Worm (Caenorhabditis elegans) whole organism, late embryonic: ENCODE results near the gene C50F4.1.

ENCODE experiments used
- K09A11.1 ChIP-seq: sonication (generic microtip); optimal IDR thresholded peaks from 2 replicates; lab custom pipeline; 2017; ENCODE audit warnings: antibody characterized with exemption, mild to moderate bottlenecking, missing genetic modification characterization, missing compliant biosample characterization; ENCODE audit not compliant: insufficient read depth
- Y22D7AL.16 ChIP-seq: sonication (generic microtip); optimal IDR thresholded peaks from 2 replicates; lab custom pipeline; 2016; ENCODE audit warnings: missing genetic modification characterization, missing compliant biosample characterization
- ama-1 ChIP-seq: fragments of 150-350 bp; optimal IDR thresholded peaks from 2 replicates; lab custom pipeline; 2014
- ceh-14 ChIP-seq: sonication (generic microtip); optimal IDR thresholded peaks from 2 replicates; lab custom pipeline; 2016; ENCODE audit warnings: missing genotype, missing genetic modification characterization, missing compliant biosample characterization
- ceh-2 ChIP-seq: sonication (generic microtip); optimal IDR thresholded peaks from 2 replicates; lab custom pipeline; 2016; ENCODE audit warnings: missing genotype, missing genetic modification characterization, missing compliant biosample characterization
- ceh-22 ChIP-seq: sonication (generic microtip); optimal IDR thresholded peaks from 2 replicates; lab custom pipeline; 2017; ENCODE audit warnings: missing biosample characterization, missing genetic modification characterization
- ceh-34 ChIP-seq: sonication (generic microtip); optimal IDR thresholded peaks from 2 replicates; lab custom pipeline; 2016; ENCODE audit warnings: mild to moderate bottlenecking, missing genetic modification characterization, missing compliant biosample characterization
- ceh-45 ChIP-seq: fragments of 200-800 bp; sonication (Bioruptor generic); IDR thresholded peaks from 2 replicates; pipeline ENCODE4 v1.3.6; 2022; ENCODE audit warnings: missing genetic modification reagents, missing genetic modification characterization, missing compliant biosample characterization
- ceh-48 ChIP-seq: sonication (generic microtip); optimal IDR thresholded peaks from 2 replicates; lab custom pipeline; 2016; ENCODE audit warnings: missing genetic modification characterization, inconsistent platforms, missing compliant biosample characterization
- che-1 ChIP-seq: sonication (generic microtip); optimal IDR thresholded peaks from 2 replicates; lab custom pipeline; 2016; ENCODE audit warnings: mild to moderate bottlenecking, missing genetic modification characterization, missing compliant biosample characterization
- dmd-4 ChIP-seq: sonication (generic microtip); optimal IDR thresholded peaks from 2 replicates; lab custom pipeline; 2016; ENCODE audit warnings: borderline replicate concordance, missing genetic modification characterization, missing compliant biosample characterization
- elt-2 ChIP-seq: sonication (generic microtip); optimal IDR thresholded peaks from 2 replicates; lab custom pipeline; 2016; ENCODE audit warnings: missing genetic modification reagents, missing genetic modification characterization, missing compliant biosample characterization
- elt-4 ChIP-seq: sonication (generic microtip); optimal IDR thresholded peaks from 2 replicates; lab custom pipeline; 2016; ENCODE audit warnings: missing genetic modification characterization, missing compliant biosample characterization
- eyg-1 ChIP-seq: sonication (generic microtip); optimal IDR thresholded peaks from 2 replicates; lab custom pipeline; 2016; ENCODE audit warnings: missing genotype, missing genetic modification characterization, missing compliant biosample characterization
- fax-1 ChIP-seq: sonication (generic microtip); optimal IDR thresholded peaks from 2 replicates; lab custom pipeline; 2016; ENCODE audit warnings: missing genotype, missing genetic modification characterization, missing compliant biosample characterization
- gmeb-2 ChIP-seq: sonication (generic microtip); optimal IDR thresholded peaks from 2 replicates; lab custom pipeline; 2016; ENCODE audit warnings: missing genetic modification characterization, inconsistent platforms, missing compliant biosample characterization
- hlh-15 ChIP-seq: sonication (generic microtip); optimal IDR thresholded peaks from 2 replicates; lab custom pipeline; 2016; ENCODE audit warnings: missing genetic modification characterization, missing compliant biosample characterization
- hlh-30 ChIP-seq: sonication (generic microtip); optimal IDR thresholded peaks from 2 replicates; lab custom pipeline; 2017; ENCODE audit warnings: antibody characterized with exemption, missing genetic modification characterization, missing compliant biosample characterization; ENCODE audit not compliant: insufficient read depth
- hlh-6 ChIP-seq: sonication (generic microtip); optimal IDR thresholded peaks from 2 replicates; lab custom pipeline; 2016; ENCODE audit warnings: missing genotype, missing genetic modification characterization, missing compliant biosample characterization
- hlh-8 ChIP-seq: sonication (generic microtip); optimal IDR thresholded peaks from 2 replicates; lab custom pipeline; 2016; ENCODE audit warnings: missing genotype, missing genetic modification characterization, missing compliant biosample characterization
- mec-3 ChIP-seq: sonication (generic microtip); optimal IDR thresholded peaks from 2 replicates; lab custom pipeline; 2016; ENCODE audit warnings: borderline replicate concordance, missing genetic modification characterization, missing compliant biosample characterization
- nfya-1 ChIP-seq: sonication (generic microtip); optimal IDR thresholded peaks from 2 replicates; lab custom pipeline; 2017; ENCODE audit warnings: missing genetic modification characterization, mild to moderate bottlenecking, missing compliant biosample characterization, antibody characterized with exemption, moderate library complexity
- nhr-232 ChIP-seq: sonication (generic microtip); optimal IDR thresholded peaks from 2 replicates; lab custom pipeline; 2016; ENCODE audit warnings: missing genetic modification characterization, missing compliant biosample characterization
- npax-4 ChIP-seq: sonication (generic microtip); optimal IDR thresholded peaks from 2 replicates; lab custom pipeline; 2016; ENCODE audit warnings: missing genetic modification characterization, missing compliant biosample characterization
- odd-2 ChIP-seq: sonication (generic microtip); optimal IDR thresholded peaks from 2 replicates; lab custom pipeline; 2017; ENCODE audit warnings: antibody characterized with exemption, mild to moderate bottlenecking, missing genetic modification characterization, missing compliant biosample characterization
- pag-3 ChIP-seq: sonication (generic microtip); optimal IDR thresholded peaks from 2 replicates; lab custom pipeline; 2016; ENCODE audit warnings: missing compliant biosample characterization, missing genetic modification characterization, borderline replicate concordance
- ref-2 ChIP-seq: sonication (generic microtip); optimal IDR thresholded peaks from 2 replicates; lab custom pipeline; 2016; ENCODE audit warnings: missing genetic modification characterization, missing compliant biosample characterization
- sdc-2 ChIP-seq: sonication (generic microtip); optimal IDR thresholded peaks from 2 replicates; lab custom pipeline; 2016; ENCODE audit warnings: missing genotype, missing genetic modification characterization, missing compliant biosample characterization
- syd-9 ChIP-seq: sonication (generic microtip); optimal IDR thresholded peaks from 2 replicates; lab custom pipeline; 2016; ENCODE audit warnings: mild to moderate bottlenecking, missing genetic modification characterization, moderate library complexity, missing compliant biosample characterization
- tbx-2 ChIP-seq: sonication (generic microtip); optimal IDR thresholded peaks from 2 replicates; lab custom pipeline; 2016; ENCODE audit warnings: missing genetic modification characterization, missing compliant biosample characterization
- tbx-7 ChIP-seq: sonication (generic microtip); optimal IDR thresholded peaks from 2 replicates; lab custom pipeline; 2016; ENCODE audit warnings: missing genotype, missing genetic modification characterization, missing compliant biosample characterization
- ttx-3 ChIP-seq: sonication (generic microtip); optimal IDR thresholded peaks from 2 replicates; lab custom pipeline; 2016; ENCODE audit warnings: missing genetic modification reagents, missing genetic modification characterization, missing compliant biosample characterization
- unc-3 ChIP-seq, 2 experiments: fragments of 200-800 bp in 1 of 2; sonication (Bioruptor generic) in 1 of 2; sonication (generic microtip) in 1 of 2; conservative IDR thresholded peaks in 1 of 2; optimal IDR thresholded peaks in 1 of 2; 2 replicates each; pipeline versions ENCODE4 v1.3.6 to Lab custom; 2016 to 2022; ENCODE audit warnings: missing compliant biosample characterization in 2 of 2, missing genetic modification characterization in 2 of 2, missing genetic modification reagents in 1 of 2
- unc-42 ChIP-seq: sonication (generic microtip); optimal IDR thresholded peaks from 2 replicates; lab custom pipeline; 2016; ENCODE audit warnings: missing genotype, missing genetic modification characterization, missing compliant biosample characterization
- unc-55 ChIP-seq: sonication (generic microtip); optimal IDR thresholded peaks from 2 replicates; lab custom pipeline; 2017; ENCODE audit warnings: missing biosample characterization, missing genetic modification reagents, missing genetic modification characterization
- unc-86 ChIP-seq: sonication (generic microtip); optimal IDR thresholded peaks from 2 replicates; lab custom pipeline; 2016; ENCODE audit warnings: missing genetic modification characterization, missing compliant biosample characterization
- zip-5 ChIP-seq: sonication (generic microtip); optimal IDR thresholded peaks from 2 replicates; lab custom pipeline; 2016; ENCODE audit warnings: missing genetic modification characterization, missing compliant biosample characterization

Gene C50F4.1

ce11 chrV:9563585-9563984 lies 37.0 kb downstream of the C50F4.1 start:
- TF ChIP-seq zip-5: no peak
- TF ChIP-seq tbx-2 (tag; lab: Kevin White, UChicago): no peak
- TF ChIP-seq syd-9 (tag; lab: Kevin White, UChicago): no peak
- TF ChIP-seq unc-86: no peak
- TF ChIP-seq mec-3 (tag; lab: Kevin White, UChicago): no peak
- TF ChIP-seq hlh-8: no peak
- no peak for TF ChIP-seq pag-3 (tag; lab: Kevin White, UChicago)
- no peak for TF ChIP-seq che-1 (tag; lab: Kevin White, UChicago)
- TF ChIP-seq ceh-48 (tag; lab: Kevin White, UChicago): no peak
- TF ChIP-seq dmd-4 (tag; lab: Kevin White, UChicago): no peak
- no peak for TF ChIP-seq nfya-1 (tag; lab: Kevin White, UChicago)
- no peak for TF ChIP-seq ama-1 (lab: Kevin White, UChicago)
- no peak for TF ChIP-seq ceh-22

- TF ChIP-seq gmeb-2: no peak
- no peak for TF ChIP-seq elt-2 (tag; lab: Kevin White, UChicago)
- no peak for TF ChIP-seq Y22D7AL.16
- no peak for TF ChIP-seq sdc-2 (tag; lab: Kevin White, UChicago)
- TF ChIP-seq elt-4: no peak
- TF ChIP-seq nhr-232: no peak
- TF ChIP-seq unc-55 (GFP tag; lab: Kevin White, UChicago): no peak
- TF ChIP-seq syd-9 (tag; lab: Kevin White, UChicago): no peak
Measured at ce11 chrV:9568707-9569106, 42.1 kb downstream of the C50F4.1 start, which contains the start of gene F25B3.4. TSS of gene F25B3.4 (minus strand) at chrV:9568807.

- TF ChIP-seq mec-3 (tag; lab: Kevin White, UChicago) (no peak), eyg-1 (no peak), tbx-2 (tag; lab: Kevin White, UChicago) (no peak), fax-1 (tag; lab: Kevin White, UChicago) (no peak), unc-3 (GFP tag; conservative IDR thresholded peaks at IDR 0.05; lab: Robert Waterston, UW) (no peak), unc-3 (tag; optimal IDR thresholded peaks at IDR 0.05; lab: Kevin White, UChicago) (no peak), ceh-14 (no peak), hlh-6 (tag; lab: Kevin White, UChicago) (no peak), odd-2 (tag; lab: Kevin White, UChicago) (no peak), ceh-2 (tag; lab: Kevin White, UChicago) (no peak), nfya-1 (tag; lab: Kevin White, UChicago) (no peak)
Measured at ce11 chrV:9570197-9570596, 43.6 kb downstream of the C50F4.1 start, which contains the start of gene F25B3.5. TSS of gene F25B3.5 (minus strand) at chrV:9570297.

ce11 chrV:9571056-9571455 lies 44.5 kb downstream of the C50F4.1 start:
- no peak for TF ChIP-seq K09A11.1 (tag; lab: Kevin White, UChicago)
- no peak for TF ChIP-seq ceh-34
- TF ChIP-seq unc-42 (tag; lab: Kevin White, UChicago): no peak
- peak; percentile 3 for TF ChIP-seq elt-2 (tag; lab: Kevin White, UChicago)
- TF ChIP-seq ceh-45 (GFP tag; lab: Robert Waterston, UW): no peak
- TF ChIP-seq nfya-1 (tag; lab: Kevin White, UChicago): no peak
- TF ChIP-seq ref-2 (tag; lab: Kevin White, UChicago): no peak

- TF ChIP-seq ttx-3 (tag; lab: Kevin White, UChicago): no peak
- TF ChIP-seq tbx-7 (tag; lab: Kevin White, UChicago): no peak
- no peak for TF ChIP-seq gmeb-2
- no peak for TF ChIP-seq npax-4 (tag; lab: Kevin White, UChicago)
- TF ChIP-seq fax-1 (tag; lab: Kevin White, UChicago): no peak
- TF ChIP-seq che-1 (tag; lab: Kevin White, UChicago): no peak
- TF ChIP-seq unc-55 (GFP tag; lab: Kevin White, UChicago): no peak
- TF ChIP-seq hlh-30: no peak
- TF ChIP-seq elt-2 (tag; lab: Kevin White, UChicago): no peak
- TF ChIP-seq unc-86: no peak
- no peak for TF ChIP-seq ama-1 (lab: Kevin White, UChicago)
- TF ChIP-seq nhr-232: no peak
- TF ChIP-seq hlh-15 (tag; lab: Kevin White, UChicago): no peak
Measured at ce11 chrV:9571673-9572072, 45.1 kb downstream of the C50F4.1 start.
